Worm (Caenorhabditis elegans) whole organism, L2 larva: Measurements from ENCODE around the gene nlp-26.

Experiments
- fos-1 ChIP-seq: fragments of 150-350 bp; optimal IDR thresholded peaks from 2 replicates; lab custom pipeline; 2014; ENCODE audit warnings: missing biosample characterization, missing genetic modification characterization
- lin-39 ChIP-seq: fragments of 150-350 bp; optimal IDR thresholded peaks from 2 replicates; lab custom pipeline; 2014; ENCODE audit warnings: missing biosample characterization, missing genetic modification reagents, missing genetic modification characterization
- mab-5 ChIP-seq: fragments of 150-350 bp; optimal IDR thresholded peaks from 2 replicates; lab custom pipeline; 2014; ENCODE audit warnings: missing biosample characterization, missing genetic modification characterization
- mdl-1 ChIP-seq, 2 experiments: fragments of 150-350 bp in 1 of 2; sonication (generic microtip) in 1 of 2; optimal IDR thresholded peaks; 2 replicates each; lab custom pipeline; 2017; ENCODE audit warnings: missing biosample characterization in 2 of 2, missing genetic modification characterization in 2 of 2
- nhr-237 ChIP-seq: fragments of 150-350 bp; optimal IDR thresholded peaks from 2 replicates; lab custom pipeline; 2014; ENCODE audit warnings: missing biosample characterization, missing genetic modification characterization
- unc-39 ChIP-seq: fragments of 150-350 bp; optimal IDR thresholded peaks from 2 replicates; lab custom pipeline; 2014; ENCODE audit warnings: missing biosample characterization, missing genetic modification characterization
- unc-62 ChIP-seq: fragments of 150-350 bp; optimal IDR thresholded peaks from 2 replicates; lab custom pipeline; 2014; ENCODE audit warnings: missing biosample characterization, missing genetic modification reagents, missing genetic modification characterization
- zag-1 ChIP-seq: fragments of 150-350 bp; optimal IDR thresholded peaks from 2 replicates; lab custom pipeline; 2014; ENCODE audit warnings: missing biosample characterization, missing genetic modification characterization

DNA sequence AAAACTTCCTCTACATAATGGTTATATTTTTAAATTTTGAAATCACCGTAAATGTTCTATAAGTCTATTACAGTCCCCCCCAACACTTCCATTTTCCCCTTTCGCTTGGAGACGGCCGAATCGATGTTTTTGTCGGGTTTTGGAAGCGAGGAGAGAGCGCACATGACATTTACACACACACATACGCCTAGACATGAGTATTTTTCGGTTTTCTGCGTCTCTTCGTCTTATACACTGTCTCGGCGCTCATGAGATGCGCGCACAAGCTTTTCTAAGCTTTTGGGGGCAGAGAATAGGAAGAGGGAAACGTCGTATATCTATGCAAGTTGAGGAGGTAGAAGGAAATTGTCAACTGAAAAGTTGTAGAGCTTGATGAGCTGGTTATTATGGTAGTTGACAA, 6.8 kb downstream of the nlp-26 start:
- no peak for TF ChIP-seq mdl-1 (tag; optimal IDR thresholded peaks at IDR 0.05; lab: Kevin White, UChicago)
- no peak for TF ChIP-seq unc-39
- no peak for TF ChIP-seq nhr-237
- no peak for TF ChIP-seq unc-62 (GFP tag; lab: Kevin White, UChicago)
- TF ChIP-seq zag-1, result no peak
- TF ChIP-seq lin-39 (tag; lab: Kevin White, UChicago), result no peak
- no peak for TF ChIP-seq fos-1 (tag; lab: Kevin White, UChicago)
- TF ChIP-seq mab-5 (tag; lab: Kevin White, UChicago), result peak; percentile 4
